Fruit fly (Drosophila melanogaster): ENCODE results near the gene CG43246.
A peak's percentile ranks its signal among the peaks of the same experiment; 100 is the strongest.

Gene CG43246

dm6 chr3L:14543971-14544655 is 7.7 kb downstream of the CG43246 start (continued):
- peak; percentile 30 for TF ChIP-seq Asciz (GFP tag; optimal IDR thresholded peaks at IDR 0.05)
- TF ChIP-seq CG15514 (GFP tag; optimal IDR thresholded peaks at IDR 0.05): peak; percentile 50
- TF ChIP-seq Abd-B (GFP tag; optimal IDR thresholded peaks at IDR 0.05): no peak
- peak; percentile 97 for TF ChIP-seq pros (GFP tag; optimal IDR thresholded peaks at IDR 0.05)
- no peak for TF ChIP-seq CG3163 (GFP tag; optimal IDR thresholded peaks at IDR 0.05)
- no peak for TF ChIP-seq CG7963 (GFP tag; IDR thresholded peaks at IDR 0.05; ENCODE audit: partially characterized antibody)
- no peak for TF ChIP-seq Neu2 (GFP tag; optimal IDR thresholded peaks at IDR 0.05; ENCODE audit: borderline replicate concordance)
- TF ChIP-seq CG13287 (GFP tag; IDR thresholded peaks at IDR 0.05; ENCODE audit: partially characterized antibody): no peak
- TF ChIP-seq YL-1 (GFP tag; optimal IDR thresholded peaks at IDR 0.05): no peak
- no peak for TF ChIP-seq lmd (GFP tag; IDR thresholded peaks at IDR 0.05)
- peak; percentile 97 for TF ChIP-seq CG13894 (tag; optimal IDR thresholded peaks at IDR 0.05)
- no peak for TF ChIP-seq CG14050 (GFP tag; IDR thresholded peaks at IDR 0.05)
- no peak for TF ChIP-seq Hr78 (GFP tag; optimal IDR thresholded peaks at IDR 0.05)
- TF ChIP-seq Dp (GFP tag; optimal IDR thresholded peaks at IDR 0.05): no peak
- no peak for TF ChIP-seq CG18011 (GFP tag; optimal IDR thresholded peaks at IDR 0.05)
- no peak for TF ChIP-seq CG12155 (GFP tag; optimal IDR thresholded peaks at IDR 0.05)
- no peak for TF ChIP-seq ken (GFP tag; IDR thresholded peaks at IDR 0.05)
- TF ChIP-seq CG15601 (tag; optimal IDR thresholded peaks at IDR 0.05): no peak
- TF ChIP-seq CG7357 (GFP tag; IDR thresholded peaks at IDR 0.05): no peak
- TF ChIP-seq maf-S (GFP tag; optimal IDR thresholded peaks at IDR 0.05): no peak
- no peak for TF ChIP-seq Adf1 (GFP tag; IDR thresholded peaks at IDR 0.05)
- no peak for TF ChIP-seq CG3995 (GFP tag; optimal IDR thresholded peaks at IDR 0.05)
- TF ChIP-seq CG7556 (GFP tag; optimal IDR thresholded peaks at IDR 0.05): no peak
- peak; percentile 24 for TF ChIP-seq CG17829 (tag; optimal IDR thresholded peaks at IDR 0.05)
- TF ChIP-seq CG32772 (GFP tag; IDR thresholded peaks at IDR 0.05): no peak
- TF ChIP-seq GATAe (GFP tag; conservative IDR thresholded peaks at IDR 0.05): no peak
- no peak for TF ChIP-seq gt (GFP tag; IDR thresholded peaks at IDR 0.05)
- TF ChIP-seq CG9437 (GFP tag; optimal IDR thresholded peaks at IDR 0.05): no peak
- peak; percentile 50 for TF ChIP-seq Nf-YC (tag; optimal IDR thresholded peaks at IDR 0.05)
- peak; percentile 69 for TF ChIP-seq Bgb (GFP tag; IDR thresholded peaks at IDR 0.05; ENCODE audit: partially characterized antibody)
- no peak for TF ChIP-seq CG34224 (GFP tag; IDR thresholded peaks at IDR 0.05; ENCODE audit: partially characterized antibody)
- TF ChIP-seq exex (tag; optimal IDR thresholded peaks at IDR 0.05): no peak
- TF ChIP-seq ac (GFP tag; optimal IDR thresholded peaks at IDR 0.05): no peak
- no peak for TF ChIP-seq mam (GFP tag; optimal IDR thresholded peaks at IDR 0.05)
- no peak for TF ChIP-seq sd (tag; optimal IDR thresholded peaks at IDR 0.05)
- TF ChIP-seq CG17361 (GFP tag; IDR thresholded peaks at IDR 0.05): no peak
- no peak for TF ChIP-seq CG4328 (GFP tag; optimal IDR thresholded peaks at IDR 0.05)
- TF ChIP-seq CG8281 (tag; optimal IDR thresholded peaks at IDR 0.05): no peak
- TF ChIP-seq repo (GFP tag; optimal IDR thresholded peaks at IDR 0.05): no peak
- TF ChIP-seq odd (GFP tag; optimal IDR thresholded peaks at IDR 0.05): peak; percentile 33
- no peak for TF ChIP-seq ems (GFP tag; optimal IDR thresholded peaks at IDR 0.05)
- TF ChIP-seq CHES-1-like (GFP tag; optimal IDR thresholded peaks at IDR 0.05): no peak
- TF ChIP-seq aop (GFP tag; IDR thresholded peaks at IDR 0.05): no peak
- TF ChIP-seq scrt (GFP tag; optimal IDR thresholded peaks at IDR 0.05): no peak
- TF ChIP-seq CG14965 (GFP tag; optimal IDR thresholded peaks at IDR 0.05; ENCODE audit: borderline replicate concordance): no peak
- TF ChIP-seq Sox102F (GFP tag; optimal IDR thresholded peaks at IDR 0.05): no peak
- no peak for TF ChIP-seq trh (GFP tag; optimal IDR thresholded peaks at IDR 0.05)
- no peak for TF ChIP-seq CG1024 (GFP tag; IDR thresholded peaks at IDR 0.05)
- TF ChIP-seq Antp (GFP tag; optimal IDR thresholded peaks at IDR 0.05): no peak
